Worm (Caenorhabditis elegans): Measurements from ENCODE around the gene sax-1.

ce11 chrX:3650100-3650809 lies at the start of gene sax-1, which contains the start of gene R11G1.2:
- TF ChIP-seq tbx-9 (tag; optimal IDR thresholded peaks at IDR 0.05; ENCODE audit: borderline replicate concordance) (no peak), zim-3 (tag; optimal IDR thresholded peaks at IDR 0.05) (no peak), F57C9.4 (tag; optimal IDR thresholded peaks at IDR 0.05) (no peak), F52B5.7 (tag; optimal IDR thresholded peaks at IDR 0.05) (no peak), unc-62 (GFP tag; optimal IDR thresholded peaks at IDR 0.05) (no peak), F57A8.1 (GFP tag; optimal IDR thresholded peaks at IDR 0.05) (no peak), chd-7 (tag; optimal IDR thresholded peaks at IDR 0.05) (no peak), hmg-1.2 (GFP tag; IDR thresholded peaks at IDR 0.05) (no peak), unc-130 (GFP tag; optimal IDR thresholded peaks at IDR 0.05) (no peak), let-526 (GFP tag; IDR thresholded peaks at IDR 0.05) (no peak)

Data from whole organism, young adult.